In the genomic region with DNA sequence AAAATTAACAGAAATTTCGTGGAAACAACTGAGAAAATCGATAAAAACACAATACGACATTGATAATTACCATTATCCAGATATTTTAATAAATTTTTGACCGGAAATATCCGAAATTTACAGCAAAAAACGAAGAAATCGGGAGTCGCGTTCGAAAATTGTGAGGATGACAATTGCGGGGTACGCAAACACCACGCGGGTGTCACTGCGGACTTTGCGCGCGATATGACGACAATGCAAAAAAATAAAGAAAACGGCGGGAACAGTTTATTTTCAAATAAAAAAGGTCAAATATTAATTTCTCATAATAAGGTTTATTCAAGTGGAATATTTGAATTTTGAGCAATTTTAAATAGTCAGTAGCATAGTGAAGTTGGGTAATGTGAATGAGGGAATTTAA, we compare ENCODE assay signal across 5 worm cellular contexts.
TF ChIP-seq lines count a peak whose summit lies in the region.

A gene (minus strand): TSS at position 198 of the 400 bp plus-strand sequence.

TF ChIP-seq in whole organism, L1 larva, 84 proteins besides CTCF, POLR2A, EP300 and RAD21 (continues in another document):
- TF ChIP-seq ztf-4 (tag; optimal IDR thresholded peaks at IDR 0.05; lab: Kevin White, UChicago) (peak; percentile 62), unc-98 (GFP tag; IDR thresholded peaks at IDR 0.05; lab: Robert Waterston, UW) (peak; percentile 27; the same call in 1 of the 2 replicates), lin-15B (tag; optimal IDR thresholded peaks at IDR 0.05; lab: Kevin White, UChicago) (peak; percentile 72), fkh-4 (tag; optimal IDR thresholded peaks at IDR 0.05; lab: Kevin White, UChicago; ENCODE audit: borderline replicate concordance) (peak; percentile 64), Y116A8C.19 (tag; optimal IDR thresholded peaks at IDR 0.05; lab: Kevin White, UChicago; ENCODE audit: borderline replicate concordance) (peak; percentile 13), dpl-1 (GFP tag; optimal IDR thresholded peaks at IDR 0.05; lab: Kevin White, UChicago) (peak; percentile 96 to 97 (median 97)), unc-30 (tag; optimal IDR thresholded peaks at IDR 0.05; lab: Kevin White, UChicago) (peak; percentile 18), sup-37 (GFP tag; optimal IDR thresholded peaks at IDR 0.05; lab: Kevin White, UChicago) (peak; percentile 31), C04F5.9 (tag; optimal IDR thresholded peaks at IDR 0.05; lab: Kevin White, UChicago) (peak; percentile 77), hpl-2 (GFP tag; optimal IDR thresholded peaks at IDR 0.05; lab: Kevin White, UChicago) (peak; percentile 40), nhr-84 (tag; optimal IDR thresholded peaks at IDR 0.05; lab: Kevin White, UChicago) (no peak), ces-1 (GFP tag; optimal IDR thresholded peaks at IDR 0.05; lab: Kevin White, UChicago) (no peak), hlh-4 (tag; optimal IDR thresholded peaks at IDR 0.05; lab: Kevin White, UChicago) (no peak), tbx-2 (tag; optimal IDR thresholded peaks at IDR 0.05; lab: Kevin White, UChicago) (peak; percentile 91), lin-35 (GFP tag; optimal IDR thresholded peaks at IDR 0.05; lab: Kevin White, UChicago) (peak; percentile 98), mep-1 (tag; optimal IDR thresholded peaks at IDR 0.05; lab: Kevin White, UChicago) (peak; percentile 90)

TF ChIP-seq in whole organism, L3 larva, 47 proteins besides CTCF, POLR2A, EP300 and RAD21 (continues in another document):
- TF ChIP-seq ceh-28 (tag; optimal IDR thresholded peaks at IDR 0.05; lab: Kevin White, UChicago), result peak; percentile 78
- TF ChIP-seq nhr-25 (tag; optimal IDR thresholded peaks at IDR 0.05; lab: Kevin White, UChicago), result peak; percentile 64
- TF ChIP-seq sea-2 (GFP tag; optimal IDR thresholded peaks at IDR 0.05; lab: Kevin White, UChicago), result no peak
- no peak for TF ChIP-seq elt-3 (tag; optimal IDR thresholded peaks at IDR 0.05; lab: Kevin White, UChicago)
- no peak for TF ChIP-seq ztf-11 (tag; optimal IDR thresholded peaks at IDR 0.05; lab: Kevin White, UChicago)
- no peak for TF ChIP-seq elt-1 (tag; optimal IDR thresholded peaks at IDR 0.05; lab: Kevin White, UChicago)
- peak; percentile 85 for TF ChIP-seq lin-15B (tag; optimal IDR thresholded peaks at IDR 0.05; lab: Kevin White, UChicago)
- TF ChIP-seq pqm-1 (tag; optimal IDR thresholded peaks at IDR 0.05; lab: Kevin White, UChicago), result peak; percentile 25
- no peak for TF ChIP-seq zag-1 (tag; optimal IDR thresholded peaks at IDR 0.05; lab: Kevin White, UChicago)
- TF ChIP-seq fkh-10 (GFP tag; optimal IDR thresholded peaks at IDR 0.05; lab: Kevin White, UChicago), result no peak
- TF ChIP-seq ama-1 (optimal IDR thresholded peaks at IDR 0.05; lab: Kevin White, UChicago), result peak; percentile 25
- TF ChIP-seq nhr-11 (tag; optimal IDR thresholded peaks at IDR 0.05; lab: Kevin White, UChicago), result no peak
- peak; percentile 80 for TF ChIP-seq lsy-12 (tag; optimal IDR thresholded peaks at IDR 0.05; lab: Kevin White, UChicago)
- TF ChIP-seq nhr-76 (tag; optimal IDR thresholded peaks at IDR 0.05; lab: Kevin White, UChicago), result no peak
- TF ChIP-seq unc-62 (GFP tag; optimal IDR thresholded peaks at IDR 0.05; lab: Kevin White, UChicago), result no peak
- no peak for TF ChIP-seq ceh-16 (tag; optimal IDR thresholded peaks at IDR 0.05; lab: Kevin White, UChicago)
- TF ChIP-seq skn-1 (tag; optimal IDR thresholded peaks at IDR 0.05; lab: Kevin White, UChicago), result peak; percentile 98
- TF ChIP-seq R02D3.7 (tag; optimal IDR thresholded peaks at IDR 0.05; lab: Kevin White, UChicago), result peak; percentile 83
- no peak for TF ChIP-seq ceh-9 (tag; optimal IDR thresholded peaks at IDR 0.05; lab: Kevin White, UChicago)

TF ChIP-seq in whole organism, early embryonic, 17 proteins besides CTCF, POLR2A, EP300 and RAD21:
- TF ChIP-seq hnd-1 (tag; optimal IDR thresholded peaks at IDR 0.05; lab: Kevin White, UChicago), result no peak
- no peak for TF ChIP-seq tbx-37 (GFP tag; conservative IDR thresholded peaks at IDR 0.05; lab: Robert Waterston, UW)
- peak; percentile 30 for TF ChIP-seq F13C5.2 (tag; optimal IDR thresholded peaks at IDR 0.05; lab: Kevin White, UChicago)

TF ChIP-seq in whole organism, midembryonic, 9 proteins besides CTCF, POLR2A, EP300 and RAD21:
- no peak for TF ChIP-seq ref-1 (GFP tag; conservative IDR thresholded peaks at IDR 0.05; lab: Robert Waterston, UW)
- TF ChIP-seq tab-1 (GFP tag; IDR thresholded peaks at IDR 0.05; lab: Robert Waterston, UW), result peak; percentile 52; the same call in 1 of the 2 replicates
- TF ChIP-seq klf-2 (GFP tag; conservative IDR thresholded peaks at IDR 0.05; lab: Robert Waterston, UW), result no peak
- peak; percentile 45; the same call in 1 of the 2 replicates for TF ChIP-seq ztf-23 (GFP tag; IDR thresholded peaks at IDR 0.05; lab: Robert Waterston, UW)
- no peak for TF ChIP-seq T22C8.4 (GFP tag; IDR thresholded peaks at IDR 0.05; lab: Robert Waterston, UW)
TF ChIP-seq in whole organism, midembryonic: peak in this region for 2.

TF ChIP-seq in whole organism, young adult, 124 proteins besides CTCF, POLR2A, EP300 and RAD21 (continues in another document):
- TF ChIP-seq ceh-91 (GFP tag; IDR thresholded peaks at IDR 0.05; lab: Robert Waterston, UW), result peak; percentile 86
- peak; percentile 71; the same call in 1 of the 2 replicates for TF ChIP-seq Y95B8A.8 (GFP tag; IDR thresholded peaks at IDR 0.05; lab: Robert Waterston, UW)
- peak; percentile 10 for TF ChIP-seq snpc-3.4 (tag; optimal IDR thresholded peaks at IDR 0.05; lab: Kevin White, UChicago)
- no peak for TF ChIP-seq egrh-3 (GFP tag; IDR thresholded peaks at IDR 0.05; lab: Robert Waterston, UW)
- no peak for TF ChIP-seq nhr-27 (tag; optimal IDR thresholded peaks at IDR 0.05; lab: Kevin White, UChicago)
- peak; percentile 87 for TF ChIP-seq nfyb-1 (GFP tag; IDR thresholded peaks at IDR 0.05; lab: Robert Waterston, UW)
- 0 out of 2 replicates have a peak, but pooled peaks have one; percentile 46 for TF ChIP-seq Y79H2A.3 (GFP tag; conservative IDR thresholded peaks at IDR 0.05; lab: Robert Waterston, UW)
- TF ChIP-seq ekl-4 (GFP tag; IDR thresholded peaks at IDR 0.05; lab: Robert Waterston, UW), result peak; percentile 72
- peak; percentile 88 for TF ChIP-seq lin-40 (tag; optimal IDR thresholded peaks at IDR 0.05; lab: Kevin White, UChicago)
- peak; percentile 60 to 91 for TF ChIP-seq let-607 (tag; optimal IDR thresholded peaks at IDR 0.05; lab: Kevin White, UChicago)
- peak; percentile 41; the same call in 1 of the 2 replicates for TF ChIP-seq ceh-100 (GFP tag; IDR thresholded peaks at IDR 0.05; lab: Robert Waterston, UW)
- TF ChIP-seq C06A6.2 (GFP tag; conservative IDR thresholded peaks at IDR 0.05; lab: Robert Waterston, UW), result peak; percentile 64; the same call in 1 of the 2 replicates
- peak; percentile 4 for TF ChIP-seq ztf-18 (tag; optimal IDR thresholded peaks at IDR 0.05; lab: Kevin White, UChicago)
- peak; percentile 46; the same call in 1 of the 2 replicates for TF ChIP-seq egl-44 (GFP tag; IDR thresholded peaks at IDR 0.05; lab: Robert Waterston, UW)
- TF ChIP-seq ets-4 (GFP tag; optimal IDR thresholded peaks at IDR 0.05; lab: Kevin White, UChicago), result no peak
- TF ChIP-seq lsl-1 (GFP tag; optimal IDR thresholded peaks at IDR 0.05; lab: Kevin White, UChicago), result peak; percentile 77
- peak; percentile 5 for TF ChIP-seq B0261.1 (tag; optimal IDR thresholded peaks at IDR 0.05; lab: Kevin White, UChicago)
- TF ChIP-seq hrde-1 (tag; optimal IDR thresholded peaks at IDR 0.05; lab: Kevin White, UChicago; ENCODE audit: borderline replicate concordance), result no peak
- TF ChIP-seq mcd-1 (GFP tag; IDR thresholded peaks at IDR 0.05; lab: Robert Waterston, UW), result peak; percentile 91
- TF ChIP-seq K12H6.12 (tag; optimal IDR thresholded peaks at IDR 0.05; lab: Kevin White, UChicago), result peak; percentile 67
- TF ChIP-seq Y67H2A.10 (GFP tag; conservative IDR thresholded peaks at IDR 0.05; lab: Robert Waterston, UW), result peak; percentile 51; the same call in 1 of the 2 replicates
- TF ChIP-seq hmg-20 (GFP tag; IDR thresholded peaks at IDR 0.05; lab: Robert Waterston, UW), result no peak
- peak; percentile 49; the same call in 1 of the 2 replicates for TF ChIP-seq attf-6 (GFP tag; IDR thresholded peaks at IDR 0.05; lab: Robert Waterston, UW)
- TF ChIP-seq him-1 (tag; optimal IDR thresholded peaks at IDR 0.05; lab: Kevin White, UChicago), result peak; percentile 29
- peak; percentile 74 for TF ChIP-seq pbrm-1 (GFP tag; IDR thresholded peaks at IDR 0.05; lab: Robert Waterston, UW)
- peak; percentile 1 for TF ChIP-seq madf-10 (tag; optimal IDR thresholded peaks at IDR 0.05; lab: Kevin White, UChicago)
- peak; percentile 54 for TF ChIP-seq atf-7 (tag; optimal IDR thresholded peaks at IDR 0.05; lab: Kevin White, UChicago)
- peak; percentile 74; the same call in 1 of the 2 replicates for TF ChIP-seq rcor-1 (GFP tag; IDR thresholded peaks at IDR 0.05; lab: Robert Waterston, UW)
- no peak for TF ChIP-seq egl-18 (GFP tag; IDR thresholded peaks at IDR 0.05; lab: Robert Waterston, UW)
- TF ChIP-seq madf-3 (GFP tag; IDR thresholded peaks at IDR 0.05; lab: Robert Waterston, UW), result peak; percentile 72; the same call in 1 of the 2 replicates
- peak; percentile 56 for TF ChIP-seq xnd-1 (tag; optimal IDR thresholded peaks at IDR 0.05; lab: Kevin White, UChicago)
- TF ChIP-seq nfya-1 (tag; optimal IDR thresholded peaks at IDR 0.05; lab: Kevin White, UChicago; ENCODE audit: borderline replicate concordance, insufficient read depth), result no peak
- no peak for TF ChIP-seq lsy-27 (tag; optimal IDR thresholded peaks at IDR 0.05; lab: Kevin White, UChicago; ENCODE audit: borderline replicate concordance, insufficient read depth)
- peak; percentile 61; the same call in 1 of the 2 replicates for TF ChIP-seq attf-3 (GFP tag; conservative IDR thresholded peaks at IDR 0.05; lab: Robert Waterston, UW)
- no peak for TF ChIP-seq T07F8.4 (tag; optimal IDR thresholded peaks at IDR 0.05; lab: Kevin White, UChicago)
- 0 out of 2 replicates have a peak, but pooled peaks have one; percentile 27 for TF ChIP-seq ztf-28 (GFP tag; IDR thresholded peaks at IDR 0.05; lab: Robert Waterston, UW)
- peak; percentile 66 for TF ChIP-seq ceh-27 (GFP tag; optimal IDR thresholded peaks at IDR 0.05; lab: Kevin White, UChicago)
- TF ChIP-seq F37B4.10 (GFP tag; IDR thresholded peaks at IDR 0.05; lab: Robert Waterston, UW), result no peak
- peak; percentile 62 to 95 (median 69) for TF ChIP-seq lin-35 (GFP tag; optimal IDR thresholded peaks at IDR 0.05; lab: Kevin White, UChicago)
- peak; percentile 51 for TF ChIP-seq F22D6.2 (tag; optimal IDR thresholded peaks at IDR 0.05; lab: Kevin White, UChicago)
- peak; percentile 80 for TF ChIP-seq tlf-1 (GFP tag; optimal IDR thresholded peaks at IDR 0.05; lab: Kevin White, UChicago)
- peak; percentile 65 for TF ChIP-seq pha-4 (tag; optimal IDR thresholded peaks at IDR 0.05; lab: Kevin White, UChicago)
- TF ChIP-seq bed-2 (GFP tag; IDR thresholded peaks at IDR 0.05; lab: Robert Waterston, UW), result peak; percentile 10; the same call in 1 of the 2 replicates
